Fruit fly (Drosophila melanogaster) whole organism, embryonic: ENCODE data around the gene CG31493.

Experiments used
- Aef1 ChIP-seq: fragments of 200-800 bp; sonication (Bioruptor generic); IDR thresholded peaks from 3 replicates; pipeline ENCODE4 v1.3.6; 2022; ENCODE audit warnings: missing biosample characterization, missing genetic modification characterization
- CG11085 ChIP-seq: fragments of 200-800 bp; sonication (Bioruptor generic); IDR thresholded peaks from 2 replicates; pipeline ENCODE4 v1.3.6; 2022; ENCODE audit warnings: missing biosample characterization, missing genetic modification characterization
- CG12219 ChIP-seq: fragments of 200-800 bp; sonication (Bioruptor generic); optimal IDR thresholded peaks from 3 replicates; lab custom pipeline; 2018; ENCODE audit warnings: missing biosample characterization, mild to moderate bottlenecking, missing genetic modification characterization
- CG12769 ChIP-seq: fragments of 200-800 bp; sonication (Bioruptor generic); optimal IDR thresholded peaks from 2 replicates; lab custom pipeline; 2019; ENCODE audit warnings: missing biosample characterization, mild to moderate bottlenecking, missing genetic modification characterization, moderate library complexity
- CG14860 ChIP-seq: fragments of 200-800 bp; sonication (Bioruptor generic); IDR thresholded peaks from 3 replicates; pipeline ENCODE4 v1.3.6; 2022; ENCODE audit warnings: missing biosample characterization, missing genetic modification characterization; ENCODE audit not compliant: partially characterized antibody
- CG3065 ChIP-seq: fragments of 200-800 bp; sonication (Bioruptor generic); optimal IDR thresholded peaks from 2 replicates; lab custom pipeline; 2016; ENCODE audit warnings: missing biosample characterization, missing genetic modification characterization
- CG3407 ChIP-seq: fragments of 200-800 bp; sonication (Bioruptor generic); optimal IDR thresholded peaks from 2 replicates; lab custom pipeline; 2018; ENCODE audit warnings: missing biosample characterization, mild to moderate bottlenecking, missing genetic modification characterization
- CG4730 ChIP-seq: fragments of 200-800 bp; sonication (Bioruptor generic); IDR thresholded peaks from 2 replicates; pipeline ENCODE4 v1.3.6; 2022; ENCODE audit warnings: missing biosample characterization, missing genetic modification characterization
- CG5180 ChIP-seq: fragments of 200-800 bp; sonication (Bioruptor generic); optimal IDR thresholded peaks from 3 replicates; lab custom pipeline; 2017; ENCODE audit warnings: missing biosample characterization, missing genetic modification characterization, mild to moderate bottlenecking, moderate library complexity, missing genetic modification reagents
- CG6175 ChIP-seq: fragments of 200-800 bp; sonication (Bioruptor generic); IDR thresholded peaks from 3 replicates; pipeline ENCODE4 v1.3.6; 2022; ENCODE audit warnings: missing biosample characterization, missing genetic modification characterization
- CG6689 ChIP-seq: fragments of 200-800 bp; sonication (Bioruptor generic); IDR thresholded peaks from 2 replicates; pipeline ENCODE4 v1.3.6; 2022; ENCODE audit warnings: missing biosample characterization, missing genetic modification characterization
- CG7357 ChIP-seq: fragments of 200-800 bp; sonication (Bioruptor generic); IDR thresholded peaks from 3 replicates; pipeline ENCODE4 v1.3.6; 2022; ENCODE audit warnings: missing biosample characterization, missing genetic modification characterization
- CG9215 ChIP-seq: fragments of 200-800 bp; sonication (Bioruptor generic); IDR thresholded peaks from 2 replicates; pipeline ENCODE4 v1.3.6; 2022; ENCODE audit warnings: missing biosample characterization, missing genetic modification characterization
- CG9817 ChIP-seq: fragments of 200-800 bp; sonication (Bioruptor generic); optimal IDR thresholded peaks from 2 replicates; lab custom pipeline; 2018; ENCODE audit warnings: missing biosample characterization, mild to moderate bottlenecking, missing genetic modification characterization, moderate library complexity
- CrebB ChIP-seq: fragments of 200-800 bp; sonication (Bioruptor generic); optimal IDR thresholded peaks from 3 replicates; lab custom pipeline; 2018; ENCODE audit warnings: missing biosample characterization, mild to moderate bottlenecking, missing genetic modification characterization
- D ChIP-seq, 2 experiments: fragments of 200-800 bp in 1 of 2; fragments of >200 bp in 1 of 2; sonication (Bioruptor generic) in 1 of 2; optimal IDR thresholded peaks; 2 replicates in 1 of 2; 3 replicates in 1 of 2; lab custom pipeline; 2017; ENCODE audit warnings: mild to moderate bottlenecking in 1 of 2, missing biosample characterization in 1 of 2, missing genetic modification characterization in 1 of 2, missing genetic modification reagents in 1 of 2
- Dll ChIP-seq: fragments of 200-800 bp; sonication (Bioruptor generic); IDR thresholded peaks from 4 replicates; pipeline ENCODE4 v1.3.6; 2022; ENCODE audit warnings: missing biosample characterization, missing genetic modification characterization; ENCODE audit not compliant: partially characterized antibody
- Eip74EF ChIP-seq, 2 experiments: fragments of 200-800 bp in 1 of 2; fragments of >200 bp in 1 of 2; sonication (Bioruptor generic) in 1 of 2; optimal IDR thresholded peaks; 2 replicates each; lab custom pipeline; 2017 to 2019; ENCODE audit warnings: missing biosample characterization in 2 of 2, missing genetic modification characterization in 2 of 2, mild to moderate bottlenecking in 1 of 2, moderate library complexity in 1 of 2
- Ets65A ChIP-seq: fragments of 200-800 bp; sonication (Bioruptor generic); peaks from one replicate; lab custom pipeline; 2016; ENCODE audit warnings: missing biosample characterization, missing genetic modification characterization
- HHEX ChIP-seq: fragments of 200-800 bp; sonication (Bioruptor generic); optimal IDR thresholded peaks from 3 replicates; lab custom pipeline; 2017; ENCODE audit warnings: missing biosample characterization, mild to moderate bottlenecking, missing genetic modification characterization, missing genetic modification reagents
- HmgZ ChIP-seq: fragments of 200-800 bp; sonication (Bioruptor generic); optimal IDR thresholded peaks from 2 replicates; lab custom pipeline; 2018; ENCODE audit warnings: missing biosample characterization, mild to moderate bottlenecking, missing genetic modification characterization
- Hr3 ChIP-seq: fragments of 200-800 bp; sonication (Bioruptor generic); optimal IDR thresholded peaks from 3 replicates; lab custom pipeline; 2016; ENCODE audit warnings: missing biosample characterization, missing genetic modification characterization
- Max ChIP-seq: fragments of 200-800 bp; sonication (Bioruptor generic); optimal IDR thresholded peaks from 2 replicates; lab custom pipeline; 2016; ENCODE audit warnings: missing biosample characterization, mild to moderate bottlenecking, missing genetic modification characterization
- Meics ChIP-seq: fragments of 200-800 bp; sonication (Bioruptor generic); optimal IDR thresholded peaks from 2 replicates; lab custom pipeline; 2017; ENCODE audit warnings: missing biosample characterization, mild to moderate bottlenecking, missing genetic modification characterization
- NFAT ChIP-seq: fragments of 200-800 bp; sonication (Bioruptor generic); IDR thresholded peaks from 2 replicates; pipeline ENCODE4 v1.3.6; 2022; ENCODE audit warnings: missing biosample characterization, missing genetic modification characterization
- Opbp ChIP-seq: fragments of 200-800 bp; sonication (Bioruptor generic); IDR thresholded peaks from 3 replicates; pipeline ENCODE4 v1.3.6; 2022; ENCODE audit warnings: missing biosample characterization, missing genetic modification characterization; ENCODE audit not compliant: partially characterized antibody
- Optix ChIP-seq: fragments of 200-800 bp; sonication (Bioruptor generic); IDR thresholded peaks from 3 replicates; pipeline ENCODE4 v1.3.6; 2022; ENCODE audit warnings: missing biosample characterization, missing genetic modification characterization
- Xbp1 ChIP-seq: fragments of 200-800 bp; sonication (Bioruptor generic); optimal IDR thresholded peaks from 3 replicates; lab custom pipeline; 2016; ENCODE audit warnings: missing biosample characterization, mild to moderate bottlenecking, missing genetic modification characterization
- amos ChIP-seq: fragments of 200-800 bp; sonication (Bioruptor generic); IDR thresholded peaks from 2 replicates; pipeline ENCODE4 v1.3.6; 2022; ENCODE audit warnings: missing biosample characterization, missing genetic modification characterization; ENCODE audit not compliant: partially characterized antibody
- aop ChIP-seq: fragments of 200-800 bp; sonication (Bioruptor generic); IDR thresholded peaks from 2 replicates; pipeline ENCODE4 v1.3.6; 2022; ENCODE audit warnings: missing biosample characterization, missing genetic modification characterization
- ash1 ChIP-seq: fragments of 200-800 bp; sonication (Bioruptor generic); optimal IDR thresholded peaks from 2 replicates; lab custom pipeline; 2018; ENCODE audit warnings: missing biosample characterization, mild to moderate bottlenecking, missing genetic modification characterization
- bsh ChIP-seq, 2 experiments: fragments of 200-800 bp; sonication (Bioruptor generic); optimal IDR thresholded peaks; 2 replicates each; lab custom pipeline; 2017 to 2018; ENCODE audit warnings: mild to moderate bottlenecking in 2 of 2, missing biosample characterization in 2 of 2, missing genetic modification characterization in 2 of 2, moderate library complexity in 1 of 2
- cad ChIP-seq: fragments of >200 bp; optimal IDR thresholded peaks from 2 replicates; lab custom pipeline; 2017; ENCODE audit warnings: missing biosample characterization, missing genetic modification characterization
- crp ChIP-seq, 2 experiments: fragments of 200-800 bp; sonication (Bioruptor generic); optimal IDR thresholded peaks; 2 replicates in 1 of 2; 3 replicates in 1 of 2; lab custom pipeline; 2017; ENCODE audit warnings: missing biosample characterization in 2 of 2, missing genetic modification characterization in 2 of 2, mild to moderate bottlenecking in 1 of 2, moderate library complexity in 1 of 2
- danr ChIP-seq: fragments of 200-800 bp; sonication (Bioruptor generic); IDR thresholded peaks from 2 replicates; pipeline ENCODE4 v1.3.6; 2022; ENCODE audit warnings: missing biosample characterization, missing genetic modification characterization
- dpn ChIP-seq, 2 experiments: fragments of 200-800 bp; sonication (Bioruptor generic); optimal IDR thresholded peaks; 3 replicates each; lab custom pipeline; 2016; ENCODE audit warnings: missing biosample characterization in 2 of 2, missing genetic modification characterization in 2 of 2
- en ChIP-seq: fragments of 200-800 bp; sonication (Bioruptor generic); optimal IDR thresholded peaks from 2 replicates; lab custom pipeline; 2016; ENCODE audit warnings: missing biosample characterization, missing genetic modification characterization
- gcm2 ChIP-seq: fragments of 200-800 bp; sonication (Bioruptor generic); optimal IDR thresholded peaks from 2 replicates; lab custom pipeline; 2016; ENCODE audit warnings: missing biosample characterization, missing genetic modification characterization
- hbn ChIP-seq: fragments of 200-800 bp; sonication (Bioruptor generic); IDR thresholded peaks from 2 replicates; pipeline ENCODE4 v1.3.6; 2022; ENCODE audit warnings: missing biosample characterization, missing genetic modification characterization; ENCODE audit not compliant: partially characterized antibody
- jing ChIP-seq: fragments of 200-800 bp; sonication (Bioruptor generic); optimal IDR thresholded peaks from 2 replicates; lab custom pipeline; 2018; ENCODE audit warnings: missing biosample characterization, mild to moderate bottlenecking, missing genetic modification characterization
- otp ChIP-seq: fragments of 200-800 bp; sonication (Bioruptor generic); IDR thresholded peaks from 3 replicates; pipeline ENCODE4, ENCODE4 v1.3.6; 2022; ENCODE audit warnings: missing biosample characterization, missing genetic modification characterization
- salm ChIP-seq: fragments of 200-800 bp; sonication (Bioruptor generic); optimal IDR thresholded peaks from 2 replicates; lab custom pipeline; 2018; ENCODE audit warnings: missing biosample characterization, mild to moderate bottlenecking, missing genetic modification characterization
- sens ChIP-seq: fragments of 200-800 bp; sonication (Bioruptor generic); peaks from one replicate; lab custom pipeline; 2016; ENCODE audit warnings: missing biosample characterization, missing genetic modification characterization
- sisA ChIP-seq: fragments of 200-800 bp; sonication (Bioruptor generic); IDR thresholded peaks from 2 replicates; pipeline ENCODE4 v1.3.6; 2022; ENCODE audit warnings: missing biosample characterization, missing genetic modification characterization
- slou ChIP-seq: fragments of 200-800 bp; sonication (Bioruptor generic); optimal IDR thresholded peaks from 3 replicates; lab custom pipeline; 2016; ENCODE audit warnings: missing biosample characterization, missing genetic modification characterization
- sr ChIP-seq: fragments of 200-800 bp; sonication (Bioruptor generic); IDR thresholded peaks from 3 replicates; pipeline ENCODE4 v1.3.6; 2022; ENCODE audit warnings: missing biosample characterization, missing genetic modification characterization
- stwl ChIP-seq: fragments of 200-800 bp; sonication (Bioruptor generic); optimal IDR thresholded peaks from 3 replicates; lab custom pipeline; 2018; ENCODE audit warnings: missing biosample characterization, mild to moderate bottlenecking, missing genetic modification characterization, moderate library complexity
- tna ChIP-seq: fragments of 200-800 bp; sonication (Bioruptor generic); IDR thresholded peaks from 2 replicates; pipeline ENCODE4 v1.3.6; 2022; ENCODE audit warnings: missing biosample characterization, missing genetic modification characterization; ENCODE audit not compliant: partially characterized antibody
- trem ChIP-seq: fragments of 200-800 bp; optimal IDR thresholded peaks from 3 replicates; lab custom pipeline; 2019; ENCODE audit warnings: missing biosample characterization, mild to moderate bottlenecking, missing genetic modification characterization, moderate library complexity
- yki ChIP-seq: fragments of >200 bp; optimal IDR thresholded peaks from 3 replicates; lab custom pipeline; 2018

Gene CG31493

DNA sequence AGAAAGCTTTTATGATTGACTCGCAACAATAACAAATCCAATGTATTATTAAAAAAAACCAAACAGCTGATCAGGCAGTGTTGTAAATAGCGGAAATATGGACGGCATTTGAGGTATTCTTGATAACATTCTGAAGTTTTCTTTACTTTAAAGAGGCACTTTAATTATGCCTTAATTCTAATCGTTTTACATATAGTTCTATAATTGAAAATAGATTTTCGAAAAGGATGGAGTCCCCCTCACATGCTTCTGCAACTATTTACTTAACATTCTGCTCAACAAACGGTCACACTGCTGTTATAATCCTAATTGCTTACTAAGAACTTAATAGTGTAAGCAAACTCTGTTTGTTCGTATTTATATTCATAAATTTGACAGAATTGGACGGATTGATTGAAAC, 3.4 kb upstream of the CG31493 start, which contains the start of gene CG10068 (continued):
- TF ChIP-seq CG5180 (GFP tag; lab: Kevin White, UChicago), result peak; percentile 63
- TF ChIP-seq CG12219 (GFP tag; lab: Kevin White, UChicago), result peak; percentile 79
- peak; percentile 83 for TF ChIP-seq NFAT (GFP tag; lab: Robert Waterston, UW)
- peak; percentile 97 for TF ChIP-seq Ets65A
- TF ChIP-seq Eip74EF (GFP tag; optimal IDR thresholded peaks at IDR 0.05; lab: Kevin White, UChicago), result peak in 1 of 2 experiments; percentile 74
- TF ChIP-seq CG9817 (tag; lab: Kevin White, UChicago), result peak; percentile 69
- TF ChIP-seq Hr3, result peak; percentile 77
- TF ChIP-seq CG3407 (GFP tag; lab: Kevin White, UChicago), result peak; percentile 79
- TF ChIP-seq gcm2 (GFP tag; lab: Kevin White, UChicago), result peak; percentile 77
- no peak for TF ChIP-seq cad (GFP tag; lab: Kevin White, UChicago)
- TF ChIP-seq CG3065 (GFP tag; lab: Kevin White, UChicago), result peak; percentile 52
- TF ChIP-seq ash1 (GFP tag; lab: Kevin White, UChicago), result no peak
- TF ChIP-seq bsh (GFP tag; optimal IDR thresholded peaks at IDR 0.05; lab: Kevin White, UChicago), result peak; percentile 30 to 91
- peak; percentile 79 for TF ChIP-seq en (GFP tag; lab: Kevin White, UChicago)
- peak; percentile 99 for TF ChIP-seq sens (GFP tag; lab: Kevin White, UChicago)
- TF ChIP-seq CG6689 (GFP tag; lab: Robert Waterston, UW), result peak; percentile 94
- TF ChIP-seq CrebB (tag; lab: Kevin White, UChicago), result peak; percentile 81
- no peak; the same call in 1 of the 2 replicates for TF ChIP-seq CG9215 (GFP tag; lab: Robert Waterston, UW)
- peak; percentile 92 for TF ChIP-seq otp
- no peak for TF ChIP-seq CG11085 (GFP tag; lab: Robert Waterston, UW)
- peak; percentile 67; the same call in 2 of the 3 replicates for TF ChIP-seq CG7357
- TF ChIP-seq HHEX (GFP tag; lab: Kevin White, UChicago), result peak; percentile 84
- peak; percentile 87 for TF ChIP-seq Aef1 (GFP tag; lab: Robert Waterston, UW)
- TF ChIP-seq CG12769 (tag; lab: Kevin White, UChicago), result peak; percentile 77
- peak; percentile 72 for TF ChIP-seq jing
- TF ChIP-seq D (optimal IDR thresholded peaks at IDR 0.05; lab: Kevin White, UChicago), result no peak
- TF ChIP-seq D (GFP tag; optimal IDR thresholded peaks at IDR 0.05; lab: Kevin White, UChicago), result peak; percentile 83
- peak; percentile 92 for TF ChIP-seq HmgZ (tag; lab: Kevin White, UChicago)
- TF ChIP-seq Opbp (GFP tag; lab: Robert Waterston, UW), result no peak
- peak; percentile 87 for TF ChIP-seq dpn (GFP tag; optimal IDR thresholded peaks at IDR 0.05; lab: Kevin White, UChicago)
- peak; percentile 94 to 96 for TF ChIP-seq crp (GFP tag; optimal IDR thresholded peaks at IDR 0.05; lab: Kevin White, UChicago)
- TF ChIP-seq Dll (GFP tag; lab: Robert Waterston, UW), result peak; percentile 57; the same call in 2 of the 4 replicates
- no peak for TF ChIP-seq tna
- TF ChIP-seq sr (GFP tag; lab: Robert Waterston, UW), result no peak; the same call in 1 of the 3 replicates
- TF ChIP-seq salm (tag; lab: Kevin White, UChicago), result peak; percentile 75
- TF ChIP-seq CG6175, result peak; percentile 58; the same call in 1 of the 3 replicates
- TF ChIP-seq CG14860 (GFP tag; lab: Robert Waterston, UW), result no peak
- TF ChIP-seq yki (lab: Kevin White, UChicago), result no peak
- peak; percentile 82 for TF ChIP-seq CG4730 (GFP tag; lab: Robert Waterston, UW)
- TF ChIP-seq trem (tag; lab: Kevin White, UChicago), result peak; percentile 93
- TF ChIP-seq amos (GFP tag; lab: Robert Waterston, UW), result no peak
- peak; percentile 89 for TF ChIP-seq Xbp1 (GFP tag; lab: Kevin White, UChicago)
- peak; percentile 91 for TF ChIP-seq Max (GFP tag; lab: Kevin White, UChicago)
- peak; percentile 86 for TF ChIP-seq danr (GFP tag; lab: Robert Waterston, UW)
- TF ChIP-seq sisA (GFP tag; lab: Robert Waterston, UW), result peak; percentile 78
- no peak; the same call in 1 of the 2 replicates for TF ChIP-seq hbn (GFP tag; lab: Robert Waterston, UW)
- TF ChIP-seq Meics (GFP tag; lab: Kevin White, UChicago), result peak; percentile 82
- TF ChIP-seq slou (GFP tag; lab: Kevin White, UChicago), result peak; percentile 67
- peak; percentile 83 for TF ChIP-seq Optix (GFP tag; lab: Robert Waterston, UW)
- 0 out of 2 replicates have a peak, but pooled peaks have one; percentile 79 for TF ChIP-seq aop (GFP tag; lab: Robert Waterston, UW)
- peak; percentile 98 for TF ChIP-seq stwl (tag; lab: Kevin White, UChicago)
